3 fruit fly cellular contexts compared by ENCODE assay signal in the genomic region with DNA sequence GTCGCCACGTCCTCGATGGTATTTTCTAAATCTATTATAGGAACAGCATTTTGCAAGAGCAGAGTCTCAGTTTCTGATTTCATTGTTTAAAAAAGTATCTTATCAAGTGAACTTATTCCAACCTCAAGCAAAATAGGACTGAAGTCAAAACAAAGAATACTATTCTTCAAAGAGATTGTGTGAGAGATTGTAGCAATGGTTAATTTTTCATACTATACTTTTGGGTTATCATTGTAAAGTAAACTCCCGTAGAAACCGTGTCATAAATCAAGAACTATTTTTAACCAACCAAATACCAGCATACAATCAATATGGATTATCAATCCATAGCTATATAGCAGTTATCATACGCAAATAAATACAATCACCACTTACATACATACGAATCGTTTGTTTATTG.
A peak's percentile ranks its signal among the peaks of the same experiment; 100 is the strongest.
TF ChIP-seq lines count a peak whose summit lies in the region.

A gene (minus strand): TSS at position 122 of the 400 bp plus-strand sequence.

- TF ChIP-seq CTCF in whole organism, embryonic (GFP tag; optimal IDR thresholded peaks at IDR 0.05; lab: Kevin White, UChicago), result peak; percentile 9

TF ChIP-seq in whole organism, embryonic, 481 proteins besides CTCF, POLR2A, EP300 and RAD21 (continues in another document):
- TF ChIP-seq Med (GFP tag; lab: Kevin White, UChicago) (no peak), gcm (GFP tag; optimal IDR thresholded peaks at IDR 0.05; lab: Kevin White, UChicago) (no peak), gfzf (GFP tag; optimal IDR thresholded peaks at IDR 0.05; lab: Kevin White, UChicago) (no peak), CG8944 (GFP tag; optimal IDR thresholded peaks at IDR 0.05; lab: Kevin White, UChicago) (no peak), Ptx1 (GFP tag; IDR thresholded peaks at IDR 0.05; lab: Robert Waterston, UW) (no peak), cad (GFP tag; optimal IDR thresholded peaks at IDR 0.05; lab: Kevin White, UChicago) (no peak), CG13424 (tag; optimal IDR thresholded peaks at IDR 0.05; lab: Kevin White, UChicago) (peak; percentile 7), gsb (GFP tag; IDR thresholded peaks at IDR 0.05; lab: Robert Waterston, UW) (no peak), sr (GFP tag; IDR thresholded peaks at IDR 0.05; lab: Robert Waterston, UW) (no peak), grn (GFP tag; optimal IDR thresholded peaks at IDR 0.05; lab: Kevin White, UChicago) (peak; percentile 74), bsh (GFP tag; optimal IDR thresholded peaks at IDR 0.05; lab: Kevin White, UChicago) (peak in 1 of 2 experiments; percentile 2), Hmr (GFP tag; optimal IDR thresholded peaks at IDR 0.05; lab: Kevin White, UChicago) (no peak), HmgZ (tag; optimal IDR thresholded peaks at IDR 0.05; lab: Kevin White, UChicago) (peak; percentile 3), CG6254 (GFP tag; optimal IDR thresholded peaks at IDR 0.05; lab: Kevin White, UChicago) (no peak), BtbVII (GFP tag; optimal IDR thresholded peaks at IDR 0.05; lab: Kevin White, UChicago) (no peak), sc (optimal IDR thresholded peaks at IDR 0.05; lab: Kevin White, UChicago) (no peak), sc (GFP tag; optimal IDR thresholded peaks at IDR 0.05; lab: Kevin White, UChicago) (no peak), fd96Cb (tag; optimal IDR thresholded peaks at IDR 0.05; lab: Kevin White, UChicago) (no peak), Fer3 (tag; optimal IDR thresholded peaks at IDR 0.05; lab: Kevin White, UChicago) (no peak), ro (GFP tag; IDR thresholded peaks at IDR 0.05; lab: Robert Waterston, UW) (no peak), wor (GFP tag; IDR thresholded peaks at IDR 0.05; lab: Robert Waterston, UW) (no peak), br (optimal IDR thresholded peaks at IDR 0.05; lab: Kevin White, UChicago) (no peak), CG9817 (tag; optimal IDR thresholded peaks at IDR 0.05; lab: Kevin White, UChicago) (no peak), croc (GFP tag; conservative IDR thresholded peaks at IDR 0.05; lab: Robert Waterston, UW) (no peak), seq (GFP tag; IDR thresholded peaks at IDR 0.05; lab: Robert Waterston, UW) (no peak), ssp (GFP tag; IDR thresholded peaks at IDR 0.05; lab: Robert Waterston, UW) (no peak), oc (tag; optimal IDR thresholded peaks at IDR 0.05; lab: Kevin White, UChicago) (no peak), B-H2 (GFP tag; optimal IDR thresholded peaks at IDR 0.05; lab: Kevin White, UChicago) (no peak), CrebB (tag; optimal IDR thresholded peaks at IDR 0.05; lab: Kevin White, UChicago) (no peak), dimm (GFP tag; IDR thresholded peaks at IDR 0.05; lab: Robert Waterston, UW) (no peak), CoRest (tag; optimal IDR thresholded peaks at IDR 0.05; lab: Kevin White, UChicago) (no peak), gsb-n (tag; optimal IDR thresholded peaks at IDR 0.05; lab: Kevin White, UChicago) (no peak)

TF ChIP-seq in whole organism, prepupa, 60 proteins besides CTCF, POLR2A, EP300 and RAD21:
- peak; percentile 59 for TF ChIP-seq Sox14 (GFP tag; optimal IDR thresholded peaks at IDR 0.05; lab: Kevin White, UChicago)
- TF ChIP-seq Eip78C (GFP tag; lab: Kevin White, UChicago), result peak; percentile 47
- TF ChIP-seq svp (GFP tag; lab: Kevin White, UChicago), result peak; percentile 45
- no peak for TF ChIP-seq dac (GFP tag; optimal IDR thresholded peaks at IDR 0.05; lab: Kevin White, UChicago)

TF ChIP-seq in whole organism, wandering third instar larva, 38 proteins besides CTCF, POLR2A, EP300 and RAD21:
- TF ChIP-seq ey (GFP tag; optimal IDR thresholded peaks at IDR 0.05; lab: Kevin White, UChicago) (no peak), Myc (optimal IDR thresholded peaks at IDR 0.05; lab: Kevin White, UChicago) (peak; percentile 22)
